Fruit fly (Drosophila melanogaster) whole organism, embryonic: ENCODE results near the gene Enoph.
A peak's percentile ranks its signal among the peaks of the same experiment; 100 is the strongest.

Experiments
- Ada2b ChIP-seq: fragments of 200-800 bp; sonication (Bioruptor generic); IDR thresholded peaks from 2 replicates; pipeline ENCODE4 v1.3.6; 2022; ENCODE audit warnings: missing biosample characterization, missing genetic modification characterization
- B-H1 ChIP-seq: fragments of 200-800 bp; sonication (Bioruptor generic); IDR thresholded peaks from 3 replicates; pipeline ENCODE4 v1.3.6; 2022; ENCODE audit warnings: missing biosample characterization, missing genetic modification characterization
- CG1024 ChIP-seq: fragments of 200-800 bp; sonication (Bioruptor generic); IDR thresholded peaks from 2 replicates; pipeline ENCODE4 v1.3.6; 2022; ENCODE audit warnings: missing biosample characterization, missing genetic modification characterization
- CG10267 ChIP-seq: fragments of 200-800 bp; sonication (Bioruptor generic); optimal IDR thresholded peaks from 2 replicates; lab custom pipeline; 2018; ENCODE audit warnings: missing biosample characterization, mild to moderate bottlenecking, missing genetic modification characterization, moderate library complexity
- CG10543 ChIP-seq: fragments of 200-800 bp; sonication (Bioruptor generic); optimal IDR thresholded peaks from 3 replicates; lab custom pipeline; 2017; ENCODE audit warnings: missing biosample characterization, mild to moderate bottlenecking, missing genetic modification characterization, moderate library complexity
- CG10565 ChIP-seq: fragments of 200-800 bp; sonication (Bioruptor generic); optimal IDR thresholded peaks from 3 replicates; lab custom pipeline; 2016; ENCODE audit warnings: missing biosample characterization, mild to moderate bottlenecking, missing genetic modification characterization
- CG11085 ChIP-seq: fragments of 200-800 bp; sonication (Bioruptor generic); IDR thresholded peaks from 2 replicates; pipeline ENCODE4 v1.3.6; 2022; ENCODE audit warnings: missing biosample characterization, missing genetic modification characterization
- CG11398 ChIP-seq: fragments of 200-800 bp; sonication (Bioruptor generic); optimal IDR thresholded peaks from 2 replicates; lab custom pipeline; 2016; ENCODE audit warnings: missing biosample characterization, missing genetic modification characterization
- CG12299 ChIP-seq: fragments of 200-800 bp; sonication (Bioruptor generic); optimal IDR thresholded peaks from 2 replicates; lab custom pipeline; 2018; ENCODE audit warnings: missing biosample characterization, mild to moderate bottlenecking, missing genetic modification characterization
- CG12391 ChIP-seq: fragments of 200-800 bp; sonication (Bioruptor generic); optimal IDR thresholded peaks from 3 replicates; lab custom pipeline; 2018; ENCODE audit warnings: missing biosample characterization, mild to moderate bottlenecking, missing genetic modification characterization, moderate library complexity
- CG12942 ChIP-seq: fragments of 200-800 bp; sonication (Bioruptor generic); optimal IDR thresholded peaks from 3 replicates; lab custom pipeline; 2016; ENCODE audit warnings: missing biosample characterization, missing genetic modification characterization
- CG13775 ChIP-seq: fragments of 200-800 bp; sonication (Bioruptor generic); optimal IDR thresholded peaks from 3 replicates; lab custom pipeline; 2017; ENCODE audit warnings: missing biosample characterization, mild to moderate bottlenecking, missing genetic modification characterization
- CG15269 ChIP-seq: fragments of 200-800 bp; sonication (Bioruptor generic); optimal IDR thresholded peaks from 2 replicates; lab custom pipeline; 2018; ENCODE audit warnings: missing biosample characterization, mild to moderate bottlenecking, missing genetic modification characterization, moderate library complexity
- CG1529 ChIP-seq: fragments of 200-800 bp; sonication (Bioruptor generic); optimal IDR thresholded peaks from 3 replicates; lab custom pipeline; 2018; ENCODE audit warnings: missing biosample characterization, missing genetic modification characterization
- CG15696 ChIP-seq: fragments of 200-800 bp; sonication (Bioruptor generic); optimal IDR thresholded peaks from 2 replicates; lab custom pipeline; 2019; ENCODE audit warnings: missing biosample characterization, mild to moderate bottlenecking, missing genetic modification characterization, moderate library complexity
- CG18011 ChIP-seq: fragments of 200-800 bp; sonication (Bioruptor generic); optimal IDR thresholded peaks from 2 replicates; lab custom pipeline; 2017; ENCODE audit warnings: missing biosample characterization, missing genetic modification characterization, mild to moderate bottlenecking, moderate library complexity, missing genotype
- CG1832 ChIP-seq: fragments of 200-800 bp; sonication (Bioruptor generic); optimal IDR thresholded peaks from 2 replicates; lab custom pipeline; 2017; ENCODE audit warnings: missing biosample characterization, mild to moderate bottlenecking, missing genetic modification characterization, inconsistent platforms
- CG32772 ChIP-seq: fragments of 200-800 bp; sonication (Bioruptor generic); IDR thresholded peaks from 2 replicates; pipeline ENCODE4 v1.3.6; 2022; ENCODE audit warnings: missing biosample characterization, missing genetic modification characterization
- CG34224 ChIP-seq: fragments of 200-800 bp; sonication (Bioruptor generic); IDR thresholded peaks from 3 replicates; pipeline ENCODE4 v1.3.6; 2022; ENCODE audit warnings: missing biosample characterization, missing genetic modification characterization; ENCODE audit not compliant: partially characterized antibody
- CG3726 ChIP-seq: fragments of 200-800 bp; sonication (Bioruptor generic); IDR thresholded peaks from 3 replicates; pipeline ENCODE4, ENCODE4 v1.3.6; 2022; ENCODE audit warnings: missing biosample characterization, missing genetic modification characterization
- CG4854 ChIP-seq: fragments of 200-800 bp; sonication (Bioruptor generic); optimal IDR thresholded peaks from 2 replicates; lab custom pipeline; 2016; ENCODE audit warnings: missing biosample characterization, missing genetic modification characterization, inconsistent platforms
- CG6765 ChIP-seq: fragments of 200-800 bp; sonication (Bioruptor generic); optimal IDR thresholded peaks from 3 replicates; lab custom pipeline; 2017; ENCODE audit warnings: missing biosample characterization, mild to moderate bottlenecking, missing genetic modification characterization
- CG7928 ChIP-seq: fragments of 200-800 bp; sonication (Bioruptor generic); optimal IDR thresholded peaks from 2 replicates; lab custom pipeline; 2017; ENCODE audit warnings: missing biosample characterization, mild to moderate bottlenecking, missing genetic modification characterization
- CG7987 ChIP-seq: fragments of 200-800 bp; sonication (Bioruptor generic); optimal IDR thresholded peaks from 2 replicates; lab custom pipeline; 2018; ENCODE audit warnings: missing biosample characterization, mild to moderate bottlenecking, missing genetic modification characterization, moderate library complexity
- CG9727 ChIP-seq: fragments of 200-800 bp; sonication (Bioruptor generic); optimal IDR thresholded peaks from 3 replicates; lab custom pipeline; 2017; ENCODE audit warnings: missing biosample characterization, mild to moderate bottlenecking, missing genetic modification characterization
- Chrac-16 ChIP-seq: fragments of 200-800 bp; sonication (Bioruptor generic); optimal IDR thresholded peaks from 3 replicates; lab custom pipeline; 2016; ENCODE audit warnings: missing biosample characterization, missing genetic modification characterization
- Eip74EF ChIP-seq, 2 experiments: fragments of 200-800 bp in 1 of 2; fragments of >200 bp in 1 of 2; sonication (Bioruptor generic) in 1 of 2; optimal IDR thresholded peaks; 2 replicates each; lab custom pipeline; 2017 to 2019; ENCODE audit warnings: missing biosample characterization in 2 of 2, missing genetic modification characterization in 2 of 2, mild to moderate bottlenecking in 1 of 2, moderate library complexity in 1 of 2
- Ets97D ChIP-seq: fragments of 200-800 bp; sonication (Bioruptor generic); optimal IDR thresholded peaks from 3 replicates; lab custom pipeline; 2016; ENCODE audit warnings: missing biosample characterization, missing genetic modification characterization
- Fer1 ChIP-seq: fragments of 200-800 bp; sonication (Bioruptor generic); optimal IDR thresholded peaks from 2 replicates; lab custom pipeline; 2017; ENCODE audit warnings: missing biosample characterization, mild to moderate bottlenecking, missing genetic modification characterization
- HLHmδ ChIP-seq: fragments of 200-800 bp; sonication (Bioruptor generic); optimal IDR thresholded peaks from 2 replicates; lab custom pipeline; 2018; ENCODE audit warnings: missing biosample characterization, mild to moderate bottlenecking, missing genetic modification characterization, moderate library complexity
- Hey ChIP-seq: fragments of 200-800 bp; sonication (Bioruptor generic); optimal IDR thresholded peaks from 3 replicates; lab custom pipeline; 2018; ENCODE audit warnings: missing biosample characterization, mild to moderate bottlenecking, missing genetic modification characterization
- Lpt ChIP-seq: fragments of >200 bp; optimal IDR thresholded peaks from 2 replicates; lab custom pipeline; 2018; ENCODE audit warnings: missing biosample characterization, missing genetic modification characterization
- Oli ChIP-seq: fragments of 200-800 bp; sonication (Bioruptor generic); optimal IDR thresholded peaks from 2 replicates; lab custom pipeline; 2018; ENCODE audit warnings: missing biosample characterization, mild to moderate bottlenecking, missing genetic modification characterization, moderate library complexity
- al ChIP-seq: fragments of 200-800 bp; sonication (Bioruptor generic); IDR thresholded peaks from 2 replicates; pipeline ENCODE4 v1.3.6; 2022; ENCODE audit warnings: missing biosample characterization, missing genetic modification characterization
- ash1 ChIP-seq: fragments of 200-800 bp; sonication (Bioruptor generic); optimal IDR thresholded peaks from 2 replicates; lab custom pipeline; 2018; ENCODE audit warnings: missing biosample characterization, mild to moderate bottlenecking, missing genetic modification characterization
- esg ChIP-seq: fragments of 200-800 bp; sonication (Bioruptor generic); conservative IDR thresholded peaks from 2 replicates; pipeline ENCODE4 v1.3.6; 2022; ENCODE audit warnings: missing biosample characterization, missing genetic modification characterization
- ewg ChIP-seq: fragments of 200-800 bp; sonication (Bioruptor generic); optimal IDR thresholded peaks from 3 replicates; lab custom pipeline; 2017; ENCODE audit warnings: mild to moderate bottlenecking, missing biosample characterization, missing genetic modification reagents, missing genetic modification characterization
- gem ChIP-seq: fragments of 200-800 bp; sonication (Bioruptor generic); optimal IDR thresholded peaks from 2 replicates; lab custom pipeline; 2019; ENCODE audit warnings: missing biosample characterization, mild to moderate bottlenecking, missing genetic modification characterization, moderate library complexity
- gt ChIP-seq: fragments of 200-800 bp; sonication (Bioruptor generic); IDR thresholded peaks from 2 replicates; pipeline ENCODE4 v1.3.6; 2022; ENCODE audit warnings: missing biosample characterization, missing genetic modification characterization
- lmd ChIP-seq: fragments of 200-800 bp; sonication (Bioruptor generic); IDR thresholded peaks from 2 replicates; pipeline ENCODE4 v1.3.6; 2022; ENCODE audit warnings: missing biosample characterization, missing genetic modification characterization
- nau ChIP-seq: fragments of 200-800 bp; sonication (Bioruptor generic); optimal IDR thresholded peaks from 3 replicates; lab custom pipeline; 2017; ENCODE audit warnings: missing biosample characterization, mild to moderate bottlenecking, missing genetic modification characterization, missing genetic modification reagents
- oc ChIP-seq: fragments of 200-800 bp; sonication (Bioruptor generic); optimal IDR thresholded peaks from 2 replicates; lab custom pipeline; 2018; ENCODE audit warnings: missing biosample characterization, mild to moderate bottlenecking, missing genetic modification characterization, moderate library complexity
- onecut ChIP-seq: fragments of 200-800 bp; sonication (Bioruptor generic); IDR thresholded peaks from 2 replicates; pipeline ENCODE4 v1.3.6; 2022; ENCODE audit warnings: missing biosample characterization, missing genetic modification characterization
- pum ChIP-seq: fragments of 200-800 bp; sonication (Bioruptor generic); optimal IDR thresholded peaks from 2 replicates; lab custom pipeline; 2016; ENCODE audit warnings: missing biosample characterization, missing genetic modification characterization
- run ChIP-seq: fragments of 200-800 bp; sonication (Bioruptor generic); optimal IDR thresholded peaks from 3 replicates; lab custom pipeline; 2018; ENCODE audit warnings: missing biosample characterization, mild to moderate bottlenecking, missing genetic modification characterization
- sisA ChIP-seq: fragments of 200-800 bp; sonication (Bioruptor generic); IDR thresholded peaks from 2 replicates; pipeline ENCODE4 v1.3.6; 2022; ENCODE audit warnings: missing biosample characterization, missing genetic modification characterization
- slp2 ChIP-seq: fragments of 200-800 bp; sonication (Bioruptor generic); optimal IDR thresholded peaks from 2 replicates; lab custom pipeline; 2016; ENCODE audit warnings: missing biosample characterization, missing genetic modification characterization
- sna ChIP-seq: fragments of 200-800 bp; sonication (Bioruptor generic); IDR thresholded peaks from 2 replicates; pipeline ENCODE4 v1.3.6; 2022; ENCODE audit warnings: missing biosample characterization, missing genetic modification characterization; ENCODE audit not compliant: partially characterized antibody
- tap ChIP-seq: fragments of 200-800 bp; optimal IDR thresholded peaks from 3 replicates; lab custom pipeline; 2019; ENCODE audit warnings: missing biosample characterization, mild to moderate bottlenecking, missing genetic modification characterization, moderate library complexity
- zen ChIP-seq: fragments of 200-800 bp; sonication (Bioruptor generic); optimal IDR thresholded peaks from 3 replicates; lab custom pipeline; 2018; ENCODE audit warnings: missing biosample characterization, mild to moderate bottlenecking, missing genetic modification characterization, moderate library complexity

The Enoph gene

DNA sequence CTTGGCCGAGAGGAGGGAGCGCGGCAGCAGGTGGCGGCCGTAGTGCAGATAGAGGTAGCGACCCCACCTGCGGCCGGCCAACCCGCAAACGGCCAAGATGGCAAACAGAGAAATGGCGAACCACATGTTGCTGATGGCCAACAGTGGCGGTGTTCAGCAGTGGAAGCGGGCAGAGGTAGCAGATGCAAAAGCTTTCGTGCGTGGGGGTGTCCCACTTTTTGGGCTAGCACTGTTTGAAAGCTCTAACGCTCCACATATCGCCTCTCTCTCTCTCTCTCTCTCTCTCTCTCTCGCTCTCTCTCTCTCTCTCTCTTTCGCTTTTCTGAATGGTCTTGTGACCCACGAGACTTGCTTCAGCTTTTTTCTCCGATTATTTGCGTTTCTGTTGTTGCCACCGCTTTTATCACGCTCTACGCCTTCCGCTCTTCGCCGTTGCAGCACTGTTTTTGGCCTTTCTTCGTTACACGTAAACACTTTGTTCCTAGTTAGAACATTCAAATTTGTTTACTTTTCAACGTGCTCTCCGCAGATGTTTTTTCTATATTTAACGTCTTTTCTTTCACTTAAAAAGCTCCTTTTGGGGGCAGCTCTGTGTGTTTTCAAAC is 26.4 kb upstream of the Enoph start (continued):
- TF ChIP-seq CG10543 (no peak), ewg (GFP tag; lab: Kevin White, UChicago) (no peak), pum (GFP tag; lab: Kevin White, UChicago) (no peak), gt (no peak), CG10267 (tag; lab: Kevin White, UChicago) (no peak), CG11085 (no peak), CG13775 (no peak), B-H1 (no peak; the same call in 2 of the 3 replicates), Fer1 (GFP tag; lab: Kevin White, UChicago) (no peak), Lpt (GFP tag; lab: Kevin White, UChicago) (no peak), CG12391 (tag; lab: Kevin White, UChicago) (no peak), HLHmδ (GFP tag; lab: Kevin White, UChicago) (no peak), Hey (tag; lab: Kevin White, UChicago) (no peak), sisA (GFP tag; lab: Robert Waterston, UW) (peak; percentile 32; the same call in 1 of the 2 replicates), CG1529 (GFP tag; lab: Kevin White, UChicago) (no peak), CG32772 (GFP tag; lab: Robert Waterston, UW) (no peak), gem (tag; lab: Kevin White, UChicago) (no peak), oc (tag; lab: Kevin White, UChicago) (no peak), CG9727 (GFP tag; lab: Kevin White, UChicago) (no peak), Ets97D (GFP tag; lab: Kevin White, UChicago) (no peak), onecut (GFP tag; lab: Robert Waterston, UW) (no peak), Ada2b (GFP tag; lab: Robert Waterston, UW) (no peak), tap (no peak), sna (GFP tag; lab: Robert Waterston, UW) (peak; percentile 48; the same call in 1 of the 2 replicates), Oli (tag; lab: Kevin White, UChicago) (no peak), CG4854 (GFP tag; lab: Kevin White, UChicago) (no peak), CG7928 (GFP tag; lab: Kevin White, UChicago) (no peak), Chrac-16 (GFP tag; lab: Kevin White, UChicago) (no peak), Eip74EF (GFP tag; optimal IDR thresholded peaks at IDR 0.05; lab: Kevin White, UChicago) (no peak), CG15696 (tag; lab: Kevin White, UChicago) (no peak), CG15269 (tag; lab: Kevin White, UChicago) (no peak), CG3726 (GFP tag; lab: Robert Waterston, UW) (no peak), CG12299 (tag; lab: Kevin White, UChicago) (no peak), esg (GFP tag; lab: Robert Waterston, UW) (no peak), slp2 (GFP tag; lab: Kevin White, UChicago) (no peak), CG12942 (GFP tag; lab: Kevin White, UChicago) (no peak), CG18011 (no peak), CG7987 (GFP tag; lab: Kevin White, UChicago) (no peak), zen (tag; lab: Kevin White, UChicago) (no peak), CG34224 (GFP tag; lab: Robert Waterston, UW) (0 out of 3 replicates have a peak, but pooled peaks have one; percentile 32), lmd (GFP tag; lab: Robert Waterston, UW) (peak; percentile 10; the same call in 1 of the 2 replicates), CG6765 (no peak), CG1024 (GFP tag; lab: Robert Waterston, UW) (no peak), al (GFP tag; lab: Robert Waterston, UW) (peak; percentile 12; the same call in 1 of the 2 replicates), ash1 (GFP tag; lab: Kevin White, UChicago) (no peak), run (tag; lab: Kevin White, UChicago) (no peak), CG1832 (peak; percentile 70), CG11398 (GFP tag; lab: Kevin White, UChicago) (no peak), nau (no peak), CG10565 (no peak)
